Worm (Caenorhabditis elegans): ENCODE results near the gene ssp-32.
A peak's percentile ranks its signal among the peaks of the same experiment; 100 is the strongest.

ssp-32 gene

DNA sequence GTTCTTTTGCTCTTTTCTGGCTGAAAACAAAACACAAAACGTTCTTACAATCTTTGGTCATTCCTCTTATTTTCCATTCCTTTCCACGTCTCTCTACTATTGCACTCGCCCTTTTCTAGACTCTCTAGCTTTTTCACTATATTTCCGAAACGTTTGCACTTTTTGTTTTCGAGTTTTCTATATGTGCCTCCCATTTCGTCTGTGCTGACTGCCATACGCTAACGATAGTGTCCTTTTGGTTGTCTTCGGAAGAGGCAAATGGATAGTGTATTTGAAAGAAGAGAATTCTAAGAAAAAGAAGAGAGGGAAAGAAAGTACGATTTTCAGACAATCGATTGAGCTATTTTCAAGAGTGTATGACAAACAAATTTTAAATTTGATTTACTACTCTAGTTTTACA, 22.4 kb upstream of the ssp-32 start (continued):
- TF ChIP-seq unc-30 (tag; optimal IDR thresholded peaks at IDR 0.05) (no peak), aly-2 (tag; optimal IDR thresholded peaks at IDR 0.05) (no peak), xbp-1 (tag; optimal IDR thresholded peaks at IDR 0.05) (no peak), ceh-82 (tag; optimal IDR thresholded peaks at IDR 0.05) (peak in 1 of 3 experiments; percentile 22), lin-35 (GFP tag; optimal IDR thresholded peaks at IDR 0.05) (peak in 1 of 2 experiments; percentile 26), hlh-17 (GFP tag; optimal IDR thresholded peaks at IDR 0.05; ENCODE audit: borderline replicate concordance) (no peak), hlh-4 (tag; optimal IDR thresholded peaks at IDR 0.05) (no peak), ceh-90 (tag; optimal IDR thresholded peaks at IDR 0.05) (no peak), C16A3.4 (tag; optimal IDR thresholded peaks at IDR 0.05) (no peak), efl-3 (GFP tag; optimal IDR thresholded peaks at IDR 0.05) (no peak), ceh-63 (GFP tag; optimal IDR thresholded peaks at IDR 0.05) (no peak), nhr-20 (tag; optimal IDR thresholded peaks at IDR 0.05) (no peak), snu-23 (GFP tag; optimal IDR thresholded peaks at IDR 0.05) (peak; percentile 8), vab-15 (tag; optimal IDR thresholded peaks at IDR 0.05) (no peak), aha-1 (tag; optimal IDR thresholded peaks at IDR 0.05) (no peak), sptf-1 (tag; optimal IDR thresholded peaks at IDR 0.05) (no peak), unc-98 (GFP tag; IDR thresholded peaks at IDR 0.05) (no peak), rnt-1 (tag; optimal IDR thresholded peaks at IDR 0.05) (peak; percentile 3), lin-14 (GFP tag; optimal IDR thresholded peaks at IDR 0.05) (peak; percentile 64), ztf-4 (tag; optimal IDR thresholded peaks at IDR 0.05) (no peak), irx-1 (tag; optimal IDR thresholded peaks at IDR 0.05) (no peak)

- TF ChIP-seq swsn-7 (tag; optimal IDR thresholded peaks at IDR 0.05), result peak; percentile 39
- peak; percentile 32 for TF ChIP-seq xbp-1 (tag; optimal IDR thresholded peaks at IDR 0.05)
- no peak for TF ChIP-seq sup-37 (GFP tag; optimal IDR thresholded peaks at IDR 0.05)
- peak; percentile 63 for TF ChIP-seq mep-1 (tag; optimal IDR thresholded peaks at IDR 0.05)
- peak; percentile 27 for TF ChIP-seq nhr-19 (GFP tag; conservative IDR thresholded peaks at IDR 0.05)
- peak; percentile 49 for TF ChIP-seq rnt-1 (tag; optimal IDR thresholded peaks at IDR 0.05)
- peak; percentile 51 for TF ChIP-seq fkh-8 (tag; optimal IDR thresholded peaks at IDR 0.05)
- no peak for TF ChIP-seq sptf-1 (tag; optimal IDR thresholded peaks at IDR 0.05)
- no peak for TF ChIP-seq C16A3.4 (tag; optimal IDR thresholded peaks at IDR 0.05)
- peak in 1 of 2 experiments; percentile 54 for TF ChIP-seq mdl-1 (tag; optimal IDR thresholded peaks at IDR 0.05)
- peak; percentile 63 to 75 for TF ChIP-seq efl-1 (optimal IDR thresholded peaks at IDR 0.05)
- TF ChIP-seq efl-1 (GFP tag; optimal IDR thresholded peaks at IDR 0.05 in 1 of 2), result no peak
- TF ChIP-seq pag-3 (tag; optimal IDR thresholded peaks at IDR 0.05; ENCODE audit: borderline replicate concordance, insufficient read depth), result no peak
- peak; percentile 7 for TF ChIP-seq dsc-1 (tag; optimal IDR thresholded peaks at IDR 0.05)
- peak; percentile 52 to 66 for TF ChIP-seq lsy-2 (tag; optimal IDR thresholded peaks at IDR 0.05)
- TF ChIP-seq elt-3 (tag; optimal IDR thresholded peaks at IDR 0.05), result peak in 1 of 6 experiments; percentile 6
- TF ChIP-seq lin-35 (GFP tag; optimal IDR thresholded peaks at IDR 0.05), result peak; percentile 43 to 60
- TF ChIP-seq snu-23 (GFP tag; optimal IDR thresholded peaks at IDR 0.05), result peak; percentile 73
- peak in 2 of 3 experiments; percentile 10 to 38 for TF ChIP-seq dpl-1 (GFP tag; optimal IDR thresholded peaks at IDR 0.05)
- TF ChIP-seq nhr-237 (tag; optimal IDR thresholded peaks at IDR 0.05), result no peak
- TF ChIP-seq nhr-85 (tag), result peak; percentile 86
- TF ChIP-seq fos-1 (tag; optimal IDR thresholded peaks at IDR 0.05), result no peak
- TF ChIP-seq unc-62 (GFP tag; optimal IDR thresholded peaks at IDR 0.05), result no peak
- peak; percentile 38 for TF ChIP-seq nhr-47 (tag; optimal IDR thresholded peaks at IDR 0.05)
- TF ChIP-seq nhr-71 (tag; optimal IDR thresholded peaks at IDR 0.05), result peak; percentile 70
- no peak for TF ChIP-seq snpc-4 (tag; optimal IDR thresholded peaks at IDR 0.05)
- peak; percentile 46 for TF ChIP-seq elt-2 (tag; optimal IDR thresholded peaks at IDR 0.05)
- peak; percentile 78 for TF ChIP-seq nhr-20 (tag; optimal IDR thresholded peaks at IDR 0.05)
- TF ChIP-seq lir-3 (tag; optimal IDR thresholded peaks at IDR 0.05; ENCODE audit: poor library complexity), result peak; percentile 24
- no peak for TF ChIP-seq C04F5.9 (tag; optimal IDR thresholded peaks at IDR 0.05)
- no peak for TF ChIP-seq nhr-76 (tag; optimal IDR thresholded peaks at IDR 0.05)
- TF ChIP-seq blmp-1 (tag; optimal IDR thresholded peaks at IDR 0.05), result peak; percentile 41
- no peak for TF ChIP-seq egl-13 (tag; optimal IDR thresholded peaks at IDR 0.05)
- TF ChIP-seq ceh-63 (GFP tag; optimal IDR thresholded peaks at IDR 0.05), result no peak
- TF ChIP-seq tbx-2 (tag; optimal IDR thresholded peaks at IDR 0.05), result peak; percentile 39
- TF ChIP-seq fkh-4 (tag; optimal IDR thresholded peaks at IDR 0.05; ENCODE audit: borderline replicate concordance), result no peak
- no peak for TF ChIP-seq zag-1 (tag; optimal IDR thresholded peaks at IDR 0.05)
- TF ChIP-seq isw-1 (GFP tag; IDR thresholded peaks at IDR 0.05), result no peak
Observed at ce11 chrIV:9873837-9874236, 21.4 kb upstream of the ssp-32 start.

All from whole organism, L1 larva.